Worm (Caenorhabditis elegans): ENCODE data around the gene R07E4.5.

DNA sequence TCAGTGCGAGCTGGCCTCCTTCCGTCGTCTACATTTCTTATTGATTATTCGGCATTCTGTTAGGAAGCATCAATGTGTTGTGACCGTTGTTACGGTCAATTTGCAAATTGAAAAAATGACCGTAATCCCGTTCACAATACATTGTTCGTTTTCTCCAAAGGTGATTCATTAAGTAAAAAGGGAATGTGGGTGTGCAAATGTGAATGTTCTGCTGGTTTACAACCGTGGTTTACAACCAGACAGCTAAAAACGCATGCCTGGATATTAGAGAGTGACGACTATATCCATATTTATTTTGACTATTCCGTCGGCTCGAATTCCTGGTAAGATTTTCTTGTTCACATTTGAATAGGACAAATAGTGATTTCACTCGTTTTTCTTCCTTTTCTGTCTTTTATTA, 33.9 kb downstream of the R07E4.5 start, which contains the start of gene capa-1:
- TF ChIP-seq snpc-4 (tag; optimal IDR thresholded peaks at IDR 0.05), result no peak
- TF ChIP-seq aly-2 (tag; optimal IDR thresholded peaks at IDR 0.05), result no peak
- TF ChIP-seq lin-15B (tag; optimal IDR thresholded peaks at IDR 0.05), result no peak
- no peak for TF ChIP-seq R02D3.7 (tag; optimal IDR thresholded peaks at IDR 0.05)
- TF ChIP-seq skn-1 (tag; optimal IDR thresholded peaks at IDR 0.05), result no peak
- no peak for TF ChIP-seq mml-1 (tag; optimal IDR thresholded peaks at IDR 0.05)
